Worm (Caenorhabditis elegans) whole organism, midembryonic: ENCODE measurements around the gene srd-17.

Source experiments
- T22C8.4 ChIP-seq: fragments of 200-800 bp; sonication (Bioruptor generic); IDR thresholded peaks from 2 replicates; pipeline ENCODE4 v1.3.6; 2022; ENCODE audit warnings: missing genetic modification characterization, missing compliant biosample characterization
- cog-1 ChIP-seq: sonication (generic microtip); optimal IDR thresholded peaks from 2 replicates; lab custom pipeline; 2016; ENCODE audit warnings: missing genetic modification characterization, missing compliant biosample characterization
- flt-1 ChIP-seq: fragments of 200-800 bp; sonication (Bioruptor generic); IDR thresholded peaks from 2 replicates; pipeline ENCODE4 v1.3.6; 2022; ENCODE audit warnings: missing genetic modification characterization, missing compliant biosample characterization
- klf-2 ChIP-seq: fragments of 200-800 bp; sonication (Bioruptor generic); conservative IDR thresholded peaks from 2 replicates; pipeline ENCODE4 v1.3.6; 2022; ENCODE audit warnings: missing genetic modification reagents, missing genetic modification characterization, missing compliant biosample characterization
- med-1 ChIP-seq: sonication (generic microtip); optimal IDR thresholded peaks from 2 replicates; lab custom pipeline; 2017; ENCODE audit warnings: missing genetic modification characterization, mild to moderate bottlenecking, missing compliant biosample characterization, antibody characterized with exemption, missing genetic modification reagents; ENCODE audit not compliant: insufficient read depth
- ref-1 ChIP-seq: fragments of 200-800 bp; sonication (Bioruptor generic); conservative IDR thresholded peaks from 2 replicates; pipeline ENCODE4 v1.3.6; 2022; ENCODE audit warnings: missing genetic modification reagents, missing genetic modification characterization, missing compliant biosample characterization
- tab-1 ChIP-seq: fragments of 200-800 bp; sonication (Bioruptor generic); IDR thresholded peaks from 2 replicates; pipeline ENCODE4 v1.3.6; 2022; ENCODE audit warnings: missing genetic modification characterization, missing compliant biosample characterization
- ztf-23 ChIP-seq: fragments of 200-800 bp; sonication (Bioruptor generic); IDR thresholded peaks from 2 replicates; pipeline ENCODE4 v1.3.6; 2022; ENCODE audit warnings: missing genetic modification reagents, missing genetic modification characterization, missing compliant biosample characterization
- ztf-29 ChIP-seq: fragments of 200-800 bp; sonication (Bioruptor generic); IDR thresholded peaks from 2 replicates; pipeline ENCODE4 v1.3.6; 2022; ENCODE audit warnings: missing genetic modification reagents, missing genetic modification characterization, missing compliant biosample characterization

Gene srd-17

ce11 chrV:13402524-13402923 is 30.0 kb downstream of the srd-17 start:
- TF ChIP-seq T22C8.4 (GFP tag; lab: Robert Waterston, UW), result no peak
- no peak for TF ChIP-seq ztf-29 (GFP tag; lab: Robert Waterston, UW)
- no peak for TF ChIP-seq med-1 (GFP tag; lab: Kevin White, UChicago)
- TF ChIP-seq flt-1 (GFP tag; lab: Robert Waterston, UW), result no peak

ce11 chrV:13401669-13402068 is 30.8 kb downstream of the srd-17 start:
- TF ChIP-seq ztf-29 (GFP tag; lab: Robert Waterston, UW), result no peak
- TF ChIP-seq med-1 (GFP tag; lab: Kevin White, UChicago), result no peak
- TF ChIP-seq T22C8.4 (GFP tag; lab: Robert Waterston, UW), result no peak
- no peak for TF ChIP-seq tab-1 (GFP tag; lab: Robert Waterston, UW)
- no peak for TF ChIP-seq ref-1
- TF ChIP-seq cog-1 (tag; lab: Kevin White, UChicago), result no peak
- TF ChIP-seq ztf-23 (GFP tag; lab: Robert Waterston, UW), result no peak
- no peak for TF ChIP-seq klf-2 (GFP tag; lab: Robert Waterston, UW)

ce11 chrV:13396426-13396825 is 36.1 kb downstream of the srd-17 start:
- TF ChIP-seq klf-2 (GFP tag; lab: Robert Waterston, UW), result 0 out of 2 replicates have a peak, but pooled peaks have one; percentile 43
- TF ChIP-seq tab-1 (GFP tag; lab: Robert Waterston, UW), result no peak
- TF ChIP-seq ref-1, result no peak
- peak; percentile 65 for TF ChIP-seq cog-1 (tag; lab: Kevin White, UChicago)
- 0 out of 2 replicates have a peak, but pooled peaks have one; percentile 27 for TF ChIP-seq ztf-29 (GFP tag; lab: Robert Waterston, UW)
- TF ChIP-seq flt-1 (GFP tag; lab: Robert Waterston, UW), result peak; percentile 71
- 0 out of 2 replicates have a peak, but pooled peaks have one; percentile 39 for TF ChIP-seq ztf-23 (GFP tag; lab: Robert Waterston, UW)

ce11 chrV:13394968-13395367 is 37.5 kb downstream of the srd-17 start:
- no peak for TF ChIP-seq ref-1
- no peak for TF ChIP-seq klf-2 (GFP tag; lab: Robert Waterston, UW)
- TF ChIP-seq ztf-23 (GFP tag; lab: Robert Waterston, UW), result 0 out of 2 replicates have a peak, but pooled peaks have one; percentile 12
- no peak for TF ChIP-seq med-1 (GFP tag; lab: Kevin White, UChicago)

- TF ChIP-seq flt-1 (GFP tag; lab: Robert Waterston, UW), result peak; percentile 34; the same call in 1 of the 2 replicates
- TF ChIP-seq med-1 (GFP tag; lab: Kevin White, UChicago), result no peak
- TF ChIP-seq klf-2 (GFP tag; lab: Robert Waterston, UW), result no peak
- TF ChIP-seq ztf-23 (GFP tag; lab: Robert Waterston, UW), result no peak
These were observed 39.1 kb downstream of the srd-17 start for ce11 chrV:13393333-13393803.

ce11 chrV:13391378-13392258 is 40.9 kb downstream of the srd-17 start, which contains the start of gene somi-1:
Gene somi-1 (minus strand): TSS chrV:13391395.
- TF ChIP-seq ztf-29 (GFP tag; lab: Robert Waterston, UW), result no peak
- peak; percentile 15; the same call in 1 of the 2 replicates for TF ChIP-seq ztf-23 (GFP tag; lab: Robert Waterston, UW)

- TF ChIP-seq flt-1 (GFP tag; lab: Robert Waterston, UW) (0 out of 2 replicates have a peak, but pooled peaks have one; percentile 25), klf-2 (GFP tag; lab: Robert Waterston, UW) (no peak)
These were observed 41.6 kb downstream of the srd-17 start for ce11 chrV:13390936-13391335.

- TF ChIP-seq cog-1 (tag; lab: Kevin White, UChicago), result no peak
- TF ChIP-seq T22C8.4 (GFP tag; lab: Robert Waterston, UW), result no peak
- TF ChIP-seq ztf-29 (GFP tag; lab: Robert Waterston, UW), result no peak
- no peak for TF ChIP-seq flt-1 (GFP tag; lab: Robert Waterston, UW)
- TF ChIP-seq ref-1, result no peak
- TF ChIP-seq ztf-23 (GFP tag; lab: Robert Waterston, UW), result no peak
- TF ChIP-seq tab-1 (GFP tag; lab: Robert Waterston, UW), result no peak
- no peak for TF ChIP-seq med-1 (GFP tag; lab: Kevin White, UChicago)
- TF ChIP-seq klf-2 (GFP tag; lab: Robert Waterston, UW), result no peak
These were observed 43.1 kb downstream of the srd-17 start for ce11 chrV:13389454-13389853.

ce11 chrV:13388961-13389360 is 43.6 kb downstream of the srd-17 start:
- TF ChIP-seq tab-1 (GFP tag; lab: Robert Waterston, UW), result no peak
- TF ChIP-seq cog-1 (tag; lab: Kevin White, UChicago), result no peak
- TF ChIP-seq med-1 (GFP tag; lab: Kevin White, UChicago), result no peak
- no peak for TF ChIP-seq klf-2 (GFP tag; lab: Robert Waterston, UW)
- no peak for TF ChIP-seq ztf-23 (GFP tag; lab: Robert Waterston, UW)

ce11 chrV:13387472-13387871 is 45.0 kb downstream of the srd-17 start:
- TF ChIP-seq flt-1 (GFP tag; lab: Robert Waterston, UW) (no peak), ztf-29 (GFP tag; lab: Robert Waterston, UW) (no peak), med-1 (GFP tag; lab: Kevin White, UChicago) (no peak), ref-1 (no peak), cog-1 (tag; lab: Kevin White, UChicago) (no peak)
